Fruit fly (Drosophila melanogaster) whole organism, embryonic: ENCODE results near the gene CG8952.

ENCODE experiments used
- BEAF-32 ChIP-seq: fragments of 200-800 bp; sonication (Bioruptor generic); optimal IDR thresholded peaks from 3 replicates; lab custom pipeline; 2017; ENCODE audit warnings: missing biosample characterization, missing genetic modification characterization, mild to moderate bottlenecking, moderate library complexity, missing genetic modification reagents
- CG11695 ChIP-seq: fragments of 200-800 bp; sonication (Bioruptor generic); IDR thresholded peaks from 3 replicates; pipeline ENCODE4 v1.3.6; 2022; ENCODE audit warnings: missing biosample characterization, missing genetic modification characterization
- CG11723 ChIP-seq: fragments of 200-800 bp; sonication (Bioruptor generic); optimal IDR thresholded peaks from 2 replicates; lab custom pipeline; 2017; ENCODE audit warnings: missing biosample characterization, mild to moderate bottlenecking, missing genetic modification characterization
- CG12071 ChIP-seq: fragments of 200-800 bp; sonication (Bioruptor generic); optimal IDR thresholded peaks from 3 replicates; lab custom pipeline; 2018; ENCODE audit warnings: missing biosample characterization, mild to moderate bottlenecking, missing genetic modification characterization
- CG1233 ChIP-seq: fragments of 200-800 bp; sonication (Bioruptor generic); optimal IDR thresholded peaks from 4 replicates; lab custom pipeline; 2018; ENCODE audit warnings: missing biosample characterization, mild to moderate bottlenecking, missing genetic modification characterization
- CG12942 ChIP-seq: fragments of 200-800 bp; sonication (Bioruptor generic); optimal IDR thresholded peaks from 3 replicates; lab custom pipeline; 2016; ENCODE audit warnings: missing biosample characterization, missing genetic modification characterization
- CG13296 ChIP-seq: fragments of 200-800 bp; sonication (Bioruptor generic); optimal IDR thresholded peaks from 3 replicates; lab custom pipeline; 2018; ENCODE audit warnings: missing biosample characterization, mild to moderate bottlenecking, missing genetic modification characterization
- CG17802 ChIP-seq: fragments of 200-800 bp; sonication (Bioruptor generic); optimal IDR thresholded peaks from 2 replicates; lab custom pipeline; 2018; ENCODE audit warnings: missing biosample characterization, mild to moderate bottlenecking, missing genetic modification characterization, moderate library complexity
- CG2116 ChIP-seq: fragments of 200-800 bp; sonication (Bioruptor generic); optimal IDR thresholded peaks from 3 replicates; lab custom pipeline; 2018; ENCODE audit warnings: missing biosample characterization, mild to moderate bottlenecking, missing genetic modification characterization
- CG31224 ChIP-seq: fragments of 200-800 bp; sonication (Bioruptor generic); IDR thresholded peaks from 2 replicates; pipeline ENCODE4 v1.3.6; 2022; ENCODE audit warnings: missing biosample characterization, missing genetic modification characterization
- CG32532 ChIP-seq: fragments of 200-800 bp; sonication (Bioruptor generic); IDR thresholded peaks from 2 replicates; pipeline ENCODE4 v1.3.6; 2022; ENCODE audit warnings: missing biosample characterization, missing genetic modification characterization
- CG3281 ChIP-seq: fragments of 200-800 bp; sonication (Bioruptor generic); optimal IDR thresholded peaks from 3 replicates; lab custom pipeline; 2017; ENCODE audit warnings: missing biosample characterization, mild to moderate bottlenecking, missing genetic modification characterization
- CG3726 ChIP-seq: fragments of 200-800 bp; sonication (Bioruptor generic); IDR thresholded peaks from 3 replicates; pipeline ENCODE4, ENCODE4 v1.3.6; 2022; ENCODE audit warnings: missing biosample characterization, missing genetic modification characterization
- CG6254 ChIP-seq: fragments of 200-800 bp; sonication (Bioruptor generic); optimal IDR thresholded peaks from 3 replicates; lab custom pipeline; 2017; ENCODE audit warnings: mild to moderate bottlenecking, missing biosample characterization, missing genetic modification reagents, missing genetic modification characterization
- CG7928 ChIP-seq: fragments of 200-800 bp; sonication (Bioruptor generic); optimal IDR thresholded peaks from 2 replicates; lab custom pipeline; 2017; ENCODE audit warnings: missing biosample characterization, mild to moderate bottlenecking, missing genetic modification characterization
- CG8089 ChIP-seq: fragments of 200-800 bp; sonication (Bioruptor generic); optimal IDR thresholded peaks from 3 replicates; lab custom pipeline; 2016; ENCODE audit warnings: missing biosample characterization, missing genetic modification characterization
- CTCF ChIP-seq: fragments of 200-800 bp; sonication (Bioruptor generic); optimal IDR thresholded peaks from 2 replicates; lab custom pipeline; 2017; ENCODE audit warnings: missing biosample characterization, mild to moderate bottlenecking, missing genetic modification characterization, moderate library complexity
- Camta ChIP-seq: fragments of 200-800 bp; sonication (Bioruptor generic); optimal IDR thresholded peaks from 2 replicates; lab custom pipeline; 2016; ENCODE audit warnings: missing biosample characterization, missing genetic modification characterization
- D19A ChIP-seq: fragments of 200-800 bp; optimal IDR thresholded peaks from 3 replicates; lab custom pipeline; 2019; ENCODE audit warnings: missing biosample characterization, mild to moderate bottlenecking, missing genetic modification characterization, moderate library complexity
- E2f2 ChIP-seq: fragments of 200-800 bp; sonication (Bioruptor generic); IDR thresholded peaks from 2 replicates; pipeline ENCODE4 v1.3.6; 2022; ENCODE audit warnings: missing biosample characterization, missing genetic modification characterization
- Fer3 ChIP-seq: fragments of 200-800 bp; sonication (Bioruptor generic); optimal IDR thresholded peaks from 2 replicates; lab custom pipeline; 2018; ENCODE audit warnings: missing biosample characterization, mild to moderate bottlenecking, missing genetic modification characterization, moderate library complexity
- HLH3B ChIP-seq: fragments of 200-800 bp; sonication (Bioruptor generic); IDR thresholded peaks from 2 replicates; pipeline ENCODE4 v1.3.6; 2022; ENCODE audit warnings: missing biosample characterization, missing genetic modification characterization
- Hand ChIP-seq: fragments of 200-800 bp; sonication (Bioruptor generic); optimal IDR thresholded peaks from 2 replicates; lab custom pipeline; 2017; ENCODE audit warnings: mild to moderate bottlenecking, missing biosample characterization, missing genetic modification reagents, missing genetic modification characterization
- Lhr ChIP-seq: fragments of 200-800 bp; sonication (Bioruptor generic); optimal IDR thresholded peaks from 3 replicates; lab custom pipeline; 2017; ENCODE audit warnings: mild to moderate bottlenecking, missing biosample characterization, missing genetic modification reagents, missing genetic modification characterization
- Lim3 ChIP-seq: fragments of 200-800 bp; sonication (Bioruptor generic); IDR thresholded peaks from 2 replicates; pipeline ENCODE4 v1.3.6; 2022; ENCODE audit warnings: missing biosample characterization, missing genetic modification characterization
- Mad ChIP-seq: fragments of 200-800 bp; sonication (Bioruptor generic); optimal IDR thresholded peaks from 2 replicates; lab custom pipeline; 2016; ENCODE audit warnings: missing biosample characterization, missing genetic modification characterization
- Med ChIP-seq: fragments of 200-800 bp; sonication (Bioruptor generic); peaks from one replicate; lab custom pipeline; 2016; ENCODE audit warnings: missing biosample characterization, missing genetic modification characterization, mild to moderate bottlenecking, inconsistent platforms, moderate library complexity
- Sin3A ChIP-seq: fragments of >200 bp; optimal IDR thresholded peaks from 2 replicates; lab custom pipeline; 2018
- bab2 ChIP-seq: fragments of 200-800 bp; sonication (Bioruptor generic); optimal IDR thresholded peaks from 2 replicates; lab custom pipeline; 2016; ENCODE audit warnings: missing biosample characterization, missing genetic modification characterization
- cad ChIP-seq: fragments of >200 bp; optimal IDR thresholded peaks from 2 replicates; lab custom pipeline; 2017; ENCODE audit warnings: missing biosample characterization, missing genetic modification characterization
- cas ChIP-seq: fragments of 200-800 bp; sonication (Bioruptor generic); IDR thresholded peaks from 2 replicates; pipeline ENCODE4 v1.3.6; 2022; ENCODE audit warnings: missing biosample characterization, missing genetic modification characterization
- ci ChIP-seq: fragments of 200-800 bp; sonication (Bioruptor generic); IDR thresholded peaks from 3 replicates; pipeline ENCODE4 v1.3.6; 2022; ENCODE audit warnings: missing biosample characterization, missing genetic modification characterization
- en ChIP-seq: fragments of 200-800 bp; sonication (Bioruptor generic); optimal IDR thresholded peaks from 2 replicates; lab custom pipeline; 2016; ENCODE audit warnings: missing biosample characterization, missing genetic modification characterization
- ftz-f1 ChIP-seq: fragments of 200-800 bp; sonication (Bioruptor generic); optimal IDR thresholded peaks from 2 replicates; lab custom pipeline; 2016; ENCODE audit warnings: missing biosample characterization, missing genetic modification characterization
- grau ChIP-seq: fragments of 200-800 bp; optimal IDR thresholded peaks from 3 replicates; lab custom pipeline; 2019; ENCODE audit warnings: missing biosample characterization, mild to moderate bottlenecking, missing genetic modification characterization, moderate library complexity
- gsb ChIP-seq: fragments of 200-800 bp; sonication (Bioruptor generic); IDR thresholded peaks from 2 replicates; pipeline ENCODE4 v1.3.6; 2022; ENCODE audit warnings: missing biosample characterization, missing genetic modification characterization
- kay ChIP-seq: fragments of 200-800 bp; sonication (Bioruptor generic); optimal IDR thresholded peaks from 2 replicates; lab custom pipeline; 2016; ENCODE audit warnings: missing biosample characterization, missing genetic modification characterization
- ken ChIP-seq: fragments of 200-800 bp; sonication (Bioruptor generic); IDR thresholded peaks from 3 replicates; pipeline ENCODE4 v1.3.6; 2022; ENCODE audit warnings: missing biosample characterization, missing genetic modification characterization
- lola ChIP-seq, 3 experiments: fragments of >200 bp in 2 of 3; fragments of 200-800 bp in 1 of 3; sonication (Bioruptor generic) in 1 of 3; optimal IDR thresholded peaks; 2 replicates each; lab custom pipeline; 2017 to 2019; ENCODE audit warnings: missing biosample characterization in 3 of 3, missing genetic modification characterization in 3 of 3, mild to moderate bottlenecking in 1 of 3, moderate library complexity in 1 of 3
- lov ChIP-seq, 2 experiments: fragments of 200-800 bp in 1 of 2; fragments of >200 bp in 1 of 2; sonication (Bioruptor generic) in 1 of 2; IDR thresholded peaks in 1 of 2; optimal IDR thresholded peaks in 1 of 2; 2 replicates in 1 of 2; 3 replicates in 1 of 2; pipeline versions ENCODE4 v1.3.6 to Lab custom; 2017 to 2022; ENCODE audit warnings: missing biosample characterization in 1 of 2, missing genetic modification characterization in 1 of 2
- nerfin-1 ChIP-seq: fragments of 200-800 bp; sonication (Bioruptor generic); optimal IDR thresholded peaks from 3 replicates; lab custom pipeline; 2019; ENCODE audit warnings: missing biosample characterization, mild to moderate bottlenecking, missing genetic modification characterization, moderate library complexity
- nerfin-2 ChIP-seq: fragments of 200-800 bp; sonication (Bioruptor generic); IDR thresholded peaks from 2 replicates; pipeline ENCODE4 v1.3.6; 2022; ENCODE audit warnings: missing biosample characterization, missing genetic modification characterization; ENCODE audit not compliant: partially characterized antibody
- pho ChIP-seq: fragments of 200-800 bp; sonication (Bioruptor generic); optimal IDR thresholded peaks from 2 replicates; lab custom pipeline; 2016; ENCODE audit warnings: missing biosample characterization, missing genetic modification characterization
- repo ChIP-seq: fragments of 200-800 bp; sonication (Bioruptor generic); optimal IDR thresholded peaks from 2 replicates; lab custom pipeline; 2016; ENCODE audit warnings: missing biosample characterization, missing genetic modification characterization
- slou ChIP-seq: fragments of 200-800 bp; sonication (Bioruptor generic); optimal IDR thresholded peaks from 3 replicates; lab custom pipeline; 2016; ENCODE audit warnings: missing biosample characterization, missing genetic modification characterization
- sob ChIP-seq: fragments of 200-800 bp; sonication (Bioruptor generic); IDR thresholded peaks from 2 replicates; pipeline ENCODE4 v1.3.6; 2022; ENCODE audit warnings: missing biosample characterization, missing genetic modification characterization
- tx ChIP-seq: fragments of 200-800 bp; sonication (Bioruptor generic); optimal IDR thresholded peaks from 2 replicates; lab custom pipeline; 2016; ENCODE audit warnings: missing biosample characterization, missing genetic modification characterization
- unc-4 ChIP-seq: fragments of 200-800 bp; sonication (Bioruptor generic); IDR thresholded peaks from 2 replicates; pipeline ENCODE4 v1.3.6; 2022; ENCODE audit warnings: missing biosample characterization, missing genetic modification characterization; ENCODE audit not compliant: partially characterized antibody
- zen ChIP-seq: fragments of 200-800 bp; sonication (Bioruptor generic); optimal IDR thresholded peaks from 3 replicates; lab custom pipeline; 2018; ENCODE audit warnings: missing biosample characterization, mild to moderate bottlenecking, missing genetic modification characterization, moderate library complexity
- zen2 ChIP-seq: fragments of 200-800 bp; sonication (Bioruptor generic); IDR thresholded peaks from 3 replicates; pipeline ENCODE4 v1.3.6; 2022; ENCODE audit warnings: missing biosample characterization, missing genetic modification characterization; ENCODE audit not compliant: partially characterized antibody

The CG8952 gene

DNA sequence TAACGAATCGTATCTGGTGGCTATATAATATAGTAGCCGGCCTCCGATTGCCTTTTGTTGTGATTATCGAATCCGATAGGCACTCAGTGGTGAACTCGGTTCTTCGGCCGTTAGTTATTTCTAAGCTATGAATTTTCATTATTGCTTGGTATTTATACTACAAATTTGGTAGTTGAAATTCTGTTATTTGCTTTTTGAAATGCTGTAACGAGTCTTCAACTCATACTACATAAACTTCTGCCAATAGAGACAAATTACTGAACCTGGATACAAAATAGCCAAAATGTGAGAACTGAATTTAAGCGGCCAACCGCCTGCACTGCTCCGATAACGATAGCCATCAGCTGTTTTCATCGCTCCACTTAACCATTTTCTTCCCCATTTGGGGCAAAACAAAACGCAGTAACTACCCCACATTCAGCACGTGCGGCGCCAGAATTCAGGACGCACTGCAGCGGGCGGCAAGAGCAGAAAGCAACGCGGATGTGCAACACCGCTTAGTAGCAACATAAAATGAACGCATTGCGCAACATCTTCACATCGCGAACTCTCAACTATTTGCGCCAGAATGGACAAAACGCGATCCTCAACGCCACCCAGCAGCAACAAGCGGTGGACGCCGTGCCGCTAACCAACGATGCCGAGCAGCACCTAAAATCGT, 27.2 kb downstream of the CG8952 start, which contains the start of the genes CG11679 and CG8206 (continued):
- TF ChIP-seq grau (peak; percentile 55), CG3726 (GFP tag; lab: Robert Waterston, UW) (no peak), ci (GFP tag; lab: Robert Waterston, UW) (no peak), zen (tag; lab: Kevin White, UChicago) (no peak), ken (GFP tag; lab: Robert Waterston, UW) (no peak), sob (GFP tag; lab: Robert Waterston, UW) (peak; percentile 24; the same call in 1 of the 2 replicates), CG13296 (peak; percentile 31), ftz-f1 (no peak), zen2 (GFP tag; lab: Robert Waterston, UW) (no peak), repo (GFP tag; lab: Kevin White, UChicago) (no peak), Med (peak; percentile 91), CG11695 (GFP tag; lab: Robert Waterston, UW) (no peak), gsb (GFP tag; lab: Robert Waterston, UW) (no peak), CG1233 (no peak), CG6254 (GFP tag; lab: Kevin White, UChicago) (no peak), D19A (no peak), pho (peak; percentile 18), lov (optimal IDR thresholded peaks at IDR 0.05; lab: Kevin White, UChicago) (no peak), lov (GFP tag; IDR thresholded peaks at IDR 0.05; lab: Robert Waterston, UW) (no peak), BEAF-32 (GFP tag; lab: Kevin White, UChicago) (peak; percentile 55), bab2 (GFP tag; lab: Kevin White, UChicago) (peak; percentile 21), Hand (GFP tag; lab: Kevin White, UChicago) (no peak), CG17802 (tag; lab: Kevin White, UChicago) (no peak), Fer3 (tag; lab: Kevin White, UChicago) (peak; percentile 3), CG31224 (no peak), kay (GFP tag; lab: Kevin White, UChicago) (no peak), CG8089 (GFP tag; lab: Kevin White, UChicago) (no peak), Sin3A (peak; percentile 60), CTCF (GFP tag; lab: Kevin White, UChicago) (no peak), cad (no peak), Lhr (GFP tag; lab: Kevin White, UChicago) (no peak), CG12942 (GFP tag; lab: Kevin White, UChicago) (peak; percentile 18), en (GFP tag; lab: Kevin White, UChicago) (no peak), slou (GFP tag; lab: Kevin White, UChicago) (no peak), HLH3B (0 out of 2 replicates have a peak, but pooled peaks have one; percentile 10), tx (GFP tag; lab: Kevin White, UChicago) (peak; percentile 41), CG3281 (GFP tag; lab: Kevin White, UChicago) (peak; percentile 15), CG32532 (no peak), nerfin-1 (tag; lab: Kevin White, UChicago) (peak; percentile 8), Mad (GFP tag; lab: Kevin White, UChicago) (no peak), lola (GFP tag; optimal IDR thresholded peaks at IDR 0.05; lab: Kevin White, UChicago) (peak in 1 of 3 experiments; percentile 27), CG2116 (GFP tag; lab: Kevin White, UChicago) (peak; percentile 82), CG7928 (no peak), CG11723 (GFP tag; lab: Kevin White, UChicago) (no peak), nerfin-2 (GFP tag; lab: Robert Waterston, UW) (no peak), cas (GFP tag; lab: Robert Waterston, UW) (no peak), Camta (no peak), unc-4 (GFP tag; lab: Robert Waterston, UW) (0 out of 2 replicates have a peak, but pooled peaks have one; percentile 48), CG12071 (no peak), E2f2 (0 out of 2 replicates have a peak, but pooled peaks have one; percentile 17), Lim3 (GFP tag; lab: Robert Waterston, UW) (no peak)
